Worm (Caenorhabditis elegans) whole organism, young adult: Measurements from ENCODE around the gene C43C3.4.

Experiments used
- B0019.2 ChIP-seq: fragments of 200-800 bp; sonication (Bioruptor generic); conservative IDR thresholded peaks from 2 replicates; pipeline ENCODE4 v1.3.6; 2022; ENCODE audit warnings: missing genetic modification reagents, missing genetic modification characterization, missing compliant biosample characterization
- F39B2.1 ChIP-seq: fragments of 200-800 bp; sonication (Bioruptor generic); IDR thresholded peaks from 2 replicates; pipeline ENCODE4 v1.3.6; 2022; ENCODE audit warnings: missing genetic modification reagents, missing genetic modification characterization, missing compliant biosample characterization
- F57C9.4 ChIP-seq: sonication (generic microtip); optimal IDR thresholded peaks from 2 replicates; lab custom pipeline; 2017; ENCODE audit warnings: mild to moderate bottlenecking, missing genetic modification characterization, missing compliant biosample characterization
- atf-7 ChIP-seq: sonication (generic microtip); optimal IDR thresholded peaks from 2 replicates; lab custom pipeline; 2017; ENCODE audit warnings: mild to moderate bottlenecking, missing genetic modification characterization, missing compliant biosample characterization
- ceh-27 ChIP-seq: fragments of 200-800 bp; sonication (Bioruptor generic); optimal IDR thresholded peaks from 2 replicates; lab custom pipeline; 2018; ENCODE audit warnings: mild to moderate bottlenecking, missing genetic modification characterization, moderate library complexity, missing compliant biosample characterization
- ets-4 ChIP-seq: fragments of 200-800 bp; sonication (Bioruptor generic); optimal IDR thresholded peaks from 2 replicates; lab custom pipeline; 2018; ENCODE audit warnings: mild to moderate bottlenecking, missing genetic modification characterization, missing compliant biosample characterization
- let-526 ChIP-seq: fragments of 200-800 bp; sonication (Bioruptor generic); IDR thresholded peaks from 2 replicates; pipeline ENCODE4 v1.3.6; 2022; ENCODE audit warnings: missing genetic modification reagents, missing genetic modification characterization, missing compliant biosample characterization
- madf-10 ChIP-seq: sonication (generic microtip); optimal IDR thresholded peaks from 2 replicates; lab custom pipeline; 2016; ENCODE audit warnings: mild to moderate bottlenecking, missing genetic modification characterization, missing compliant biosample characterization
- mel-28 ChIP-seq: sonication (generic microtip); optimal IDR thresholded peaks from 2 replicates; lab custom pipeline; 2016; ENCODE audit warnings: borderline replicate concordance, mild to moderate bottlenecking, missing genetic modification characterization, missing compliant biosample characterization
- nfya-2 ChIP-seq: fragments of 200-800 bp; sonication (Bioruptor generic); IDR thresholded peaks from 2 replicates; pipeline ENCODE4 v1.3.6; 2022; ENCODE audit warnings: missing genetic modification reagents, missing genetic modification characterization, missing compliant biosample characterization
- pha-4 ChIP-seq: fragments of 150-350 bp; sonication (generic microtip); optimal IDR thresholded peaks from 2 replicates; lab custom pipeline; 2014; ENCODE audit warnings: missing biosample characterization, missing genetic modification reagents, missing genetic modification characterization
- snpc-1.1 ChIP-seq: sonication (generic microtip); optimal IDR thresholded peaks from 2 replicates; lab custom pipeline; 2017; ENCODE audit warnings: missing genetic modification characterization, mild to moderate bottlenecking, missing compliant biosample characterization, antibody characterized with exemption, moderate library complexity, missing genotype, missing genetic modification reagents; ENCODE audit not compliant: insufficient read depth
- zfh-2 ChIP-seq: fragments of 200-800 bp; sonication (Bioruptor generic); conservative IDR thresholded peaks from 2 replicates; pipeline ENCODE4 v1.3.6; 2022; ENCODE audit warnings: missing genetic modification reagents, missing genetic modification characterization, missing compliant biosample characterization

ce11 chrX:9713613-9714012, 38.9 kb upstream of the C43C3.4 start, which contains the start of gene F15G9.2:
- no peak for TF ChIP-seq ets-4 (GFP tag; lab: Kevin White, UChicago)
- no peak for TF ChIP-seq zfh-2 (GFP tag; lab: Robert Waterston, UW)
- TF ChIP-seq let-526 (GFP tag; lab: Robert Waterston, UW), result no peak
- TF ChIP-seq ceh-27, result no peak
- no peak for TF ChIP-seq nfya-2 (GFP tag; lab: Robert Waterston, UW)
- TF ChIP-seq pha-4 (tag; lab: Kevin White, UChicago), result no peak
- no peak for TF ChIP-seq madf-10 (tag; lab: Kevin White, UChicago)
- TF ChIP-seq mel-28 (tag; lab: Kevin White, UChicago), result no peak
- TF ChIP-seq B0019.2 (GFP tag; lab: Robert Waterston, UW), result no peak
- no peak for TF ChIP-seq F39B2.1 (GFP tag; lab: Robert Waterston, UW)
- TF ChIP-seq atf-7, result no peak
- no peak for TF ChIP-seq F57C9.4 (tag; lab: Kevin White, UChicago)
- no peak for TF ChIP-seq snpc-1.1 (tag; lab: Kevin White, UChicago)
